Fruit fly (Drosophila melanogaster): ENCODE data around the gene CG15478.
A peak's percentile ranks its signal among the peaks of the same experiment; 100 is the strongest.

The CG15478 gene

DNA sequence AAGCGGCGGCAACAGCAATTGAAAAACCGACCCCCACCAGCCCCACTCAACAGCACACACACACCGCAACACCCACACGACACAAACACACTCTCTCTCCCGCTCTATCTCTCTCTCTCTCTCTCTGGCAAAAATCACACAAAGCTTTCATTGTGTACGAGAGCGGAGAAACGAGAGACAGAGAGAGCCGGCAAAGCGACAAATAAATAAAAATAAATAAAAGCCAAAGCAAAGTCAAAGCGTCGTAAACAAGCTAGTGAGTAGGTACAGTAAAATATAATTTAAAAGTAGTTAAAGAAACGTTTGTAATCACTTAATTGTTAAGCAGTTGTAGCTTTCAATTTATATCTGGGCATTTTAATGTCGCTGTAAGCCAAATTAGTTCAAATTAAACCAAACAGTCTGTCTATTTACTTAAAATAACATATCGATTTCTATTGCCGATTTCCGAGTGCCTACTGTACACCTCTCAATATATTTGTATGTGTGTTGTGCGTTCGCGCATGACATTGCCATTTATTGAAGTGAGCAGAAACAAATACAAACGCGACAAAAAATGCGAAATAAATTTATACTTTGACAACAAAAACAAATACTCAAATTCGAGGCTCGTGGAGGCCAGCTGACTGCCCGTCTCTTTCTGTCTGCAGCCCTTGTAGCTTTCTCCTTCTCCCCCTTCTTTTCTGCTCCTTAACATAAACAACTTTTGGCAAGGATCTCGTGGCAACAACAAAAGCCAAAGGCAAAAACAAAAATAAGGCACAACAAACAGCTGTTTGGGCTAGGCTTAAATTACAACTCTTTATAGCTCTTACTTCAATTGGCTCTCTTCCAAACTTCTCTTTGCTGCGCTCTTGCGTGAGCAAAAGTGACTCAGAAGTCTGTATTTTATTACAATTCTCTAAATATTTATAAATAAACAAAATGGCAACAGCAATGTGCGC lies 20.7 kb downstream of the CG15478 start:
- TF ChIP-seq CG7101 (tag; optimal IDR thresholded peaks at IDR 0.05) (peak; percentile 98), CG14711 (tag; optimal IDR thresholded peaks at IDR 0.05) (peak; percentile 94), toe (GFP tag; optimal IDR thresholded peaks at IDR 0.05) (peak; percentile 87), pad (GFP tag; optimal IDR thresholded peaks at IDR 0.05) (peak; percentile 90), bab1 (GFP tag; optimal IDR thresholded peaks at IDR 0.05) (peak; percentile 98), Mnt (GFP tag; optimal IDR thresholded peaks at IDR 0.05) (peak; percentile 93), CG12768 (GFP tag; optimal IDR thresholded peaks at IDR 0.05) (peak; percentile 96), cic (GFP tag; optimal IDR thresholded peaks at IDR 0.05) (peak; percentile 95), cnc (optimal IDR thresholded peaks at IDR 0.05) (peak; percentile 61 to 72), tj (GFP tag; optimal IDR thresholded peaks at IDR 0.05) (peak; percentile 93), kay (GFP tag; ENCODE audit: borderline replicate concordance) (peak; percentile 99), CG33017 (tag; optimal IDR thresholded peaks at IDR 0.05) (peak; percentile 95), CG11617 (GFP tag; optimal IDR thresholded peaks at IDR 0.05) (peak; percentile 97), CG7045 (GFP tag; optimal IDR thresholded peaks at IDR 0.05) (peak; percentile 89), Crg-1 (GFP tag; optimal IDR thresholded peaks at IDR 0.05) (peak; percentile 88), Hr96 (GFP tag; optimal IDR thresholded peaks at IDR 0.05) (peak; percentile 98), ovo (GFP tag; optimal IDR thresholded peaks at IDR 0.05) (peak; percentile 92), Clk (GFP tag; optimal IDR thresholded peaks at IDR 0.05) (peak; percentile 88), CG5204 (GFP tag; optimal IDR thresholded peaks at IDR 0.05) (peak; percentile 94), CG1620 (GFP tag; optimal IDR thresholded peaks at IDR 0.05) (peak; percentile 96)

DNA sequence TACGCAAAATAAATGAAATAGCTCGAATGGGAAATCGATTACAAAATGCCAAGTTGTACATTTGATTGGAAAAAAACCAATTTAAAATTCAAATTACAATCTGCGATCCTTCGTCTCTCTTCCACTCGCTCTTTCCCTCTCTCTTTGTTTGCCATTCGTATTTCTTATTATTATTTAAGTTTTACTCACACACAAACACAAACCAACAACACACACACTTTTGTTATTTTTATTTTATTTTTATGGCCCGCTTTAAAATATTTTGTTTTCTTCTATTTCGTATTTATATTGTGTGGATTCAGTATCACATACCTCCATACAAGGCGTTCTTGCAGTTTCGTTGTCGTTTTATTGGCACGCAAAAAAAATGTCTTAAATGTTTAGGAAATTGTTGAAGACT lies 21.6 kb downstream of the CG15478 start:
- TF ChIP-seq kay (GFP tag; ENCODE audit: borderline replicate concordance): peak; percentile 85
- TF ChIP-seq cnc (optimal IDR thresholded peaks at IDR 0.05): no peak

- TF ChIP-seq Hr96 (GFP tag; optimal IDR thresholded peaks at IDR 0.05): no peak
- TF ChIP-seq CG14711 (tag; optimal IDR thresholded peaks at IDR 0.05): no peak
- TF ChIP-seq CG12768 (GFP tag; optimal IDR thresholded peaks at IDR 0.05): no peak
- peak; percentile 57 for TF ChIP-seq tj (GFP tag; optimal IDR thresholded peaks at IDR 0.05)
- TF ChIP-seq CG7101 (tag; optimal IDR thresholded peaks at IDR 0.05): no peak
- TF ChIP-seq cic (GFP tag; optimal IDR thresholded peaks at IDR 0.05): no peak
- TF ChIP-seq CG5204 (GFP tag; optimal IDR thresholded peaks at IDR 0.05): no peak
- TF ChIP-seq Crg-1 (GFP tag; optimal IDR thresholded peaks at IDR 0.05): no peak
- TF ChIP-seq bab1 (GFP tag; optimal IDR thresholded peaks at IDR 0.05): no peak
- TF ChIP-seq cnc (optimal IDR thresholded peaks at IDR 0.05): no peak
- no peak for TF ChIP-seq Clk (GFP tag; optimal IDR thresholded peaks at IDR 0.05)
- TF ChIP-seq CG33017 (tag; optimal IDR thresholded peaks at IDR 0.05): no peak
- TF ChIP-seq ovo (GFP tag; optimal IDR thresholded peaks at IDR 0.05): no peak
- no peak for TF ChIP-seq CG1620 (GFP tag; optimal IDR thresholded peaks at IDR 0.05)
- TF ChIP-seq kay (GFP tag; ENCODE audit: borderline replicate concordance): peak; percentile 92
- TF ChIP-seq Mnt (GFP tag; optimal IDR thresholded peaks at IDR 0.05): peak; percentile 42
- no peak for TF ChIP-seq toe (GFP tag; optimal IDR thresholded peaks at IDR 0.05)
- no peak for TF ChIP-seq CG7045 (GFP tag; optimal IDR thresholded peaks at IDR 0.05)
- no peak for TF ChIP-seq CG11617 (GFP tag; optimal IDR thresholded peaks at IDR 0.05)
- no peak for TF ChIP-seq pad (GFP tag; optimal IDR thresholded peaks at IDR 0.05)
Measured at dm6 chrX:7695391-7696053, 22.2 kb downstream of the CG15478 start.

DNA sequence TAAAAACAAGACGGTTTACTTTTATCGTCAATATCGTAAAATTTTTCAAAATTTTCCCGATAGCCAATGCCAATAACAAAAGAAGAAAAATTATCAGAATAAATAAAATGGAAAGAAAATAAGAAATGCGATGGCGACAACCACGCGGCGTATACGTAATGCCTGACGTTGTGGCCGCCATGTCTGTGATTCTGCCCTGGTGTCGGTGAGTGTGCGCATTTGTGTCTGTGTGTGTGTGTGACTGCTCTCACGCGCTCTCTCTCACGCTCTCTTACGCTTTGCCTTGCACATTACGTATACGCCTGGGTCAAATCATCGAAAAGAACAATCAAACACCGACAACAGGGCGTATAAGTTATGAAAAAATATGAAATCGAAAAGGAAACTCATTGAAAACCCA lies 22.9 kb downstream of the CG15478 start:
- TF ChIP-seq Hr96 (GFP tag; optimal IDR thresholded peaks at IDR 0.05) (peak; percentile 8), CG11617 (GFP tag; optimal IDR thresholded peaks at IDR 0.05) (no peak), Mnt (GFP tag; optimal IDR thresholded peaks at IDR 0.05) (peak; percentile 80), cnc (optimal IDR thresholded peaks at IDR 0.05) (no peak), Crg-1 (GFP tag; optimal IDR thresholded peaks at IDR 0.05) (no peak), kay (GFP tag; ENCODE audit: borderline replicate concordance) (no peak)

DNA sequence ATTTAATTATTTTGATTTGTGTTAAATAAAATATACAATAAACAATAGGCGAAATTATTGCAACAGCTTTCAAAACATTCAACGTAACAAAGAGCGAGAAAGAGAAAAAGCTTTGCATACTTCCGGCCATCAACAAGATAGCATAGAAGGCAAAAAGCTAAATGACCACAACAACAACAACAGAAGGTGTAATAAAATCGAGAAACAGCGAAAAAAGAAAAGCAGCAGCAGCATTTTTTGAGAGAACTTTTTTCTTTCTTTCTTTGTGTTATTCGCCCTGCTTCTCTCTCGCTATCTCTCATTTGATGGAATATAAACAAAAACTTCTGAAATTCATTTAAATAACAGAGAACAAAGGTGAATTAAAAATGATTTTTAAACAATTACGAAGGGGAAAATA lies 23.5 kb downstream of the CG15478 start:
- TF ChIP-seq cnc (optimal IDR thresholded peaks at IDR 0.05) (no peak), CG33017 (tag; optimal IDR thresholded peaks at IDR 0.05) (no peak), kay (GFP tag; ENCODE audit: borderline replicate concordance) (peak; percentile 82), Clk (GFP tag; optimal IDR thresholded peaks at IDR 0.05) (no peak), Crg-1 (GFP tag; optimal IDR thresholded peaks at IDR 0.05) (no peak), CG7045 (GFP tag; optimal IDR thresholded peaks at IDR 0.05) (no peak), bab1 (GFP tag; optimal IDR thresholded peaks at IDR 0.05) (peak; percentile 11), CG1620 (GFP tag; optimal IDR thresholded peaks at IDR 0.05) (no peak), CG14711 (tag; optimal IDR thresholded peaks at IDR 0.05) (no peak), CG11617 (GFP tag; optimal IDR thresholded peaks at IDR 0.05) (no peak), tj (GFP tag; optimal IDR thresholded peaks at IDR 0.05) (peak; percentile 92), Hr96 (GFP tag; optimal IDR thresholded peaks at IDR 0.05) (no peak)

dm6 chrX:7693423-7693822 lies 24.3 kb downstream of the CG15478 start:
- TF ChIP-seq Hr96 (GFP tag; optimal IDR thresholded peaks at IDR 0.05) (no peak), toe (GFP tag; optimal IDR thresholded peaks at IDR 0.05) (no peak), CG11617 (GFP tag; optimal IDR thresholded peaks at IDR 0.05) (no peak), Crg-1 (GFP tag; optimal IDR thresholded peaks at IDR 0.05) (no peak), CG1620 (GFP tag; optimal IDR thresholded peaks at IDR 0.05) (no peak), ovo (GFP tag; optimal IDR thresholded peaks at IDR 0.05) (no peak), CG12768 (GFP tag; optimal IDR thresholded peaks at IDR 0.05) (no peak), cnc (optimal IDR thresholded peaks at IDR 0.05) (no peak), CG7101 (tag; optimal IDR thresholded peaks at IDR 0.05) (no peak), CG7045 (GFP tag; optimal IDR thresholded peaks at IDR 0.05) (no peak), cic (GFP tag; optimal IDR thresholded peaks at IDR 0.05) (no peak)
